Worm (Caenorhabditis elegans) whole organism, young adult: ENCODE measurements around the gene tex-2.

ENCODE experiments used
- Y67H2A.10 ChIP-seq: fragments of 200-800 bp; sonication (Bioruptor generic); conservative IDR thresholded peaks from 2 replicates; pipeline ENCODE4 v1.3.6; 2022; ENCODE audit warnings: missing genetic modification reagents, missing genetic modification characterization, missing compliant biosample characterization
- ZK185.1 ChIP-seq: sonication (generic microtip); optimal IDR thresholded peaks from 2 replicates; lab custom pipeline; 2016; ENCODE audit warnings: mild to moderate bottlenecking, missing genetic modification characterization, missing compliant biosample characterization; ENCODE audit not compliant: poor library complexity, severe bottlenecking
- cebp-2 ChIP-seq: fragments of 200-800 bp; sonication (Bioruptor generic); IDR thresholded peaks from 2 replicates; pipeline ENCODE4 v1.3.6; 2022; ENCODE audit warnings: missing genetic modification characterization, missing compliant biosample characterization
- rpc-1 ChIP-seq, 2 experiments: fragments of 150-350 bp in 1 of 2; sonication (generic microtip) in 1 of 2; optimal IDR thresholded peaks; 2 replicates each; lab custom pipeline; 2014 to 2018; ENCODE audit warnings: missing biosample characterization in 1 of 2, missing genetic modification characterization in 1 of 2, missing genetic modification reagents in 1 of 2, missing genotype in 1 of 2
- unc-62 ChIP-seq: fragments of 150-350 bp; optimal IDR thresholded peaks from 2 replicates; lab custom pipeline; 2014; ENCODE audit warnings: missing biosample characterization, missing genetic modification reagents, missing genetic modification characterization

- TF ChIP-seq rpc-1 (optimal IDR thresholded peaks at IDR 0.05; lab: Kevin White, UChicago) (no peak), rpc-1 (tag; optimal IDR thresholded peaks at IDR 0.05; lab: Kevin White, UChicago) (no peak), cebp-2 (no peak), Y67H2A.10 (no peak), unc-62 (GFP tag; lab: Kevin White, UChicago) (no peak), ZK185.1 (tag; lab: Kevin White, UChicago) (no peak)
Measured at ce11 chrII:5827364-5827763, 46.0 kb downstream of the tex-2 start, which contains the start of gene tbc-2.
